Fruit fly (Drosophila melanogaster) whole organism, embryonic: Measurements from ENCODE around the gene CG5235.

ENCODE experiments used
- Aef1 ChIP-seq: fragments of 200-800 bp; sonication (Bioruptor generic); IDR thresholded peaks from 3 replicates; pipeline ENCODE4 v1.3.6; 2022; ENCODE audit warnings: missing biosample characterization, missing genetic modification characterization
- B-H1 ChIP-seq: fragments of 200-800 bp; sonication (Bioruptor generic); IDR thresholded peaks from 3 replicates; pipeline ENCODE4 v1.3.6; 2022; ENCODE audit warnings: missing biosample characterization, missing genetic modification characterization
- C15 ChIP-seq: fragments of 200-800 bp; sonication (Bioruptor generic); IDR thresholded peaks from 3 replicates; pipeline ENCODE4 v1.3.6; 2022; ENCODE audit warnings: missing biosample characterization, missing genetic modification characterization
- CG1024 ChIP-seq: fragments of 200-800 bp; sonication (Bioruptor generic); IDR thresholded peaks from 2 replicates; pipeline ENCODE4 v1.3.6; 2022; ENCODE audit warnings: missing biosample characterization, missing genetic modification characterization
- CG11085 ChIP-seq: fragments of 200-800 bp; sonication (Bioruptor generic); IDR thresholded peaks from 2 replicates; pipeline ENCODE4 v1.3.6; 2022; ENCODE audit warnings: missing biosample characterization, missing genetic modification characterization
- CG1233 ChIP-seq: fragments of 200-800 bp; sonication (Bioruptor generic); optimal IDR thresholded peaks from 4 replicates; lab custom pipeline; 2018; ENCODE audit warnings: missing biosample characterization, mild to moderate bottlenecking, missing genetic modification characterization
- CG12769 ChIP-seq: fragments of 200-800 bp; sonication (Bioruptor generic); optimal IDR thresholded peaks from 2 replicates; lab custom pipeline; 2019; ENCODE audit warnings: missing biosample characterization, mild to moderate bottlenecking, missing genetic modification characterization, moderate library complexity
- CG14441 ChIP-seq: fragments of 200-800 bp; sonication (Bioruptor generic); IDR thresholded peaks from 2 replicates; pipeline ENCODE4 v1.3.6; 2022; ENCODE audit warnings: missing biosample characterization, missing genetic modification characterization
- CG15269 ChIP-seq: fragments of 200-800 bp; sonication (Bioruptor generic); optimal IDR thresholded peaks from 2 replicates; lab custom pipeline; 2018; ENCODE audit warnings: missing biosample characterization, mild to moderate bottlenecking, missing genetic modification characterization, moderate library complexity
- CG15601 ChIP-seq: fragments of 200-800 bp; sonication (Bioruptor generic); optimal IDR thresholded peaks from 3 replicates; lab custom pipeline; 2019; ENCODE audit warnings: missing biosample characterization, mild to moderate bottlenecking, missing genetic modification characterization, moderate library complexity
- CG16779 ChIP-seq: fragments of 200-800 bp; sonication (Bioruptor generic); IDR thresholded peaks from 2 replicates; pipeline ENCODE4 v1.3.6; 2022; ENCODE audit warnings: missing biosample characterization, missing genetic modification characterization
- CG16863 ChIP-seq: fragments of 200-800 bp; sonication (Bioruptor generic); optimal IDR thresholded peaks from 3 replicates; lab custom pipeline; 2016; ENCODE audit warnings: missing biosample characterization, missing genetic modification characterization
- CG17385 ChIP-seq: fragments of 200-800 bp; sonication (Bioruptor generic); optimal IDR thresholded peaks from 3 replicates; lab custom pipeline; 2018; ENCODE audit warnings: missing biosample characterization, mild to moderate bottlenecking, missing genetic modification characterization
- CG18599 ChIP-seq: fragments of 200-800 bp; sonication (Bioruptor generic); optimal IDR thresholded peaks from 3 replicates; lab custom pipeline; 2017; ENCODE audit warnings: missing biosample characterization, missing genetic modification characterization, mild to moderate bottlenecking, moderate library complexity, missing genetic modification reagents
- CG32532 ChIP-seq: fragments of 200-800 bp; sonication (Bioruptor generic); IDR thresholded peaks from 2 replicates; pipeline ENCODE4 v1.3.6; 2022; ENCODE audit warnings: missing biosample characterization, missing genetic modification characterization
- CG34422 ChIP-seq: fragments of 200-800 bp; sonication (Bioruptor generic); IDR thresholded peaks from 3 replicates; pipeline ENCODE4 v1.3.6; 2022; ENCODE audit warnings: missing biosample characterization, missing genetic modification characterization
- CG3838 ChIP-seq: fragments of 200-800 bp; sonication (Bioruptor generic); optimal IDR thresholded peaks from 3 replicates; lab custom pipeline; 2016; ENCODE audit warnings: missing biosample characterization, missing genetic modification characterization
- CG43689 ChIP-seq: fragments of 200-800 bp; sonication (Bioruptor generic); IDR thresholded peaks from 2 replicates; pipeline ENCODE4 v1.3.6; 2022; ENCODE audit warnings: missing biosample characterization, missing genetic modification characterization
- CG7372 ChIP-seq: fragments of 200-800 bp; sonication (Bioruptor generic); IDR thresholded peaks from 2 replicates; pipeline ENCODE4 v1.3.6; 2022; ENCODE audit warnings: missing biosample characterization, missing genetic modification characterization
- CG9817 ChIP-seq: fragments of 200-800 bp; sonication (Bioruptor generic); optimal IDR thresholded peaks from 2 replicates; lab custom pipeline; 2018; ENCODE audit warnings: missing biosample characterization, mild to moderate bottlenecking, missing genetic modification characterization, moderate library complexity
- CoRest ChIP-seq: fragments of 200-800 bp; sonication (Bioruptor generic); optimal IDR thresholded peaks from 3 replicates; lab custom pipeline; 2018; ENCODE audit warnings: missing biosample characterization, mild to moderate bottlenecking, missing genetic modification characterization, moderate library complexity
- HLHmδ ChIP-seq: fragments of 200-800 bp; sonication (Bioruptor generic); optimal IDR thresholded peaks from 2 replicates; lab custom pipeline; 2018; ENCODE audit warnings: missing biosample characterization, mild to moderate bottlenecking, missing genetic modification characterization, moderate library complexity
- Hey ChIP-seq: fragments of 200-800 bp; sonication (Bioruptor generic); optimal IDR thresholded peaks from 3 replicates; lab custom pipeline; 2018; ENCODE audit warnings: missing biosample characterization, mild to moderate bottlenecking, missing genetic modification characterization
- Hr3 ChIP-seq: fragments of 200-800 bp; sonication (Bioruptor generic); optimal IDR thresholded peaks from 3 replicates; lab custom pipeline; 2016; ENCODE audit warnings: missing biosample characterization, missing genetic modification characterization
- NK7.1 ChIP-seq: fragments of 200-800 bp; sonication (Bioruptor generic); optimal IDR thresholded peaks from 3 replicates; lab custom pipeline; 2016; ENCODE audit warnings: missing biosample characterization, missing genetic modification characterization
- Nf-YA ChIP-seq: fragments of 200-800 bp; sonication (Bioruptor generic); IDR thresholded peaks from 2 replicates; pipeline ENCODE4 v1.3.6; 2022; ENCODE audit warnings: missing biosample characterization, missing genetic modification characterization
- Side ChIP-seq: fragments of 200-800 bp; sonication (Bioruptor generic); optimal IDR thresholded peaks from 2 replicates; lab custom pipeline; 2016; ENCODE audit warnings: missing biosample characterization, missing genetic modification characterization
- Sin3A ChIP-seq: fragments of >200 bp; optimal IDR thresholded peaks from 2 replicates; lab custom pipeline; 2018
- Sox102F ChIP-seq: fragments of 200-800 bp; sonication (Bioruptor generic); optimal IDR thresholded peaks from 2 replicates; lab custom pipeline; 2018; ENCODE audit warnings: missing biosample characterization, mild to moderate bottlenecking, missing genetic modification characterization, moderate library complexity
- Taf1 ChIP-seq: fragments of 200-800 bp; sonication (Bioruptor generic); IDR thresholded peaks from 2 replicates; pipeline ENCODE4 v1.3.6; 2022; ENCODE audit warnings: missing biosample characterization, missing genetic modification characterization
- abd-A ChIP-seq: fragments of 200-800 bp; sonication (Bioruptor generic); optimal IDR thresholded peaks from 3 replicates; lab custom pipeline; 2019; ENCODE audit warnings: missing biosample characterization, mild to moderate bottlenecking, missing genetic modification characterization, moderate library complexity
- ash1 ChIP-seq: fragments of 200-800 bp; sonication (Bioruptor generic); optimal IDR thresholded peaks from 2 replicates; lab custom pipeline; 2018; ENCODE audit warnings: missing biosample characterization, mild to moderate bottlenecking, missing genetic modification characterization
- bcd ChIP-seq: fragments of 200-800 bp; sonication (Bioruptor generic); optimal IDR thresholded peaks from 2 replicates; lab custom pipeline; 2017; ENCODE audit warnings: missing biosample characterization, mild to moderate bottlenecking, missing genetic modification characterization
- cad ChIP-seq: fragments of >200 bp; optimal IDR thresholded peaks from 2 replicates; lab custom pipeline; 2017; ENCODE audit warnings: missing biosample characterization, missing genetic modification characterization
- chinmo ChIP-seq: fragments of 200-800 bp; sonication (Bioruptor generic); IDR thresholded peaks from 4 replicates; pipeline ENCODE4 v1.3.6; 2022; ENCODE audit warnings: missing biosample characterization, missing genetic modification characterization; ENCODE audit not compliant: partially characterized antibody
- ci ChIP-seq: fragments of 200-800 bp; sonication (Bioruptor generic); IDR thresholded peaks from 3 replicates; pipeline ENCODE4 v1.3.6; 2022; ENCODE audit warnings: missing biosample characterization, missing genetic modification characterization
- corto ChIP-seq: fragments of 200-800 bp; sonication (Bioruptor generic); optimal IDR thresholded peaks from 2 replicates; lab custom pipeline; 2016; ENCODE audit warnings: missing biosample characterization, mild to moderate bottlenecking, missing genetic modification characterization, moderate library complexity
- da ChIP-seq: fragments of 200-800 bp; sonication (Bioruptor generic); optimal IDR thresholded peaks from 2 replicates; lab custom pipeline; 2016; ENCODE audit warnings: missing biosample characterization, missing genetic modification characterization
- dm ChIP-seq: fragments of 200-800 bp; sonication (Bioruptor generic); optimal IDR thresholded peaks from 3 replicates; lab custom pipeline; 2016; ENCODE audit warnings: missing biosample characterization, missing genetic modification characterization
- dpn ChIP-seq, 2 experiments: fragments of 200-800 bp; sonication (Bioruptor generic); optimal IDR thresholded peaks; 3 replicates each; lab custom pipeline; 2016; ENCODE audit warnings: missing biosample characterization in 2 of 2, missing genetic modification characterization in 2 of 2
- exex ChIP-seq: fragments of 200-800 bp; sonication (Bioruptor generic); optimal IDR thresholded peaks from 4 replicates; lab custom pipeline; 2018; ENCODE audit warnings: missing biosample characterization, mild to moderate bottlenecking, missing genetic modification characterization, moderate library complexity
- grau ChIP-seq: fragments of 200-800 bp; optimal IDR thresholded peaks from 3 replicates; lab custom pipeline; 2019; ENCODE audit warnings: missing biosample characterization, mild to moderate bottlenecking, missing genetic modification characterization, moderate library complexity
- inv ChIP-seq: fragments of 200-800 bp; sonication (Bioruptor generic); IDR thresholded peaks from 2 replicates; pipeline ENCODE4 v1.3.6; 2022; ENCODE audit warnings: missing biosample characterization, missing genetic modification characterization; ENCODE audit not compliant: partially characterized antibody
- oc ChIP-seq: fragments of 200-800 bp; sonication (Bioruptor generic); optimal IDR thresholded peaks from 2 replicates; lab custom pipeline; 2018; ENCODE audit warnings: missing biosample characterization, mild to moderate bottlenecking, missing genetic modification characterization, moderate library complexity
- pfk ChIP-seq: fragments of 200-800 bp; sonication (Bioruptor generic); optimal IDR thresholded peaks from 2 replicates; lab custom pipeline; 2018; ENCODE audit warnings: missing biosample characterization, mild to moderate bottlenecking, missing genetic modification characterization, moderate library complexity
- phol ChIP-seq: fragments of 200-800 bp; sonication (Bioruptor generic); optimal IDR thresholded peaks from 3 replicates; lab custom pipeline; 2018; ENCODE audit warnings: missing biosample characterization, mild to moderate bottlenecking, missing genetic modification characterization, moderate library complexity
- repo ChIP-seq: fragments of 200-800 bp; sonication (Bioruptor generic); optimal IDR thresholded peaks from 2 replicates; lab custom pipeline; 2016; ENCODE audit warnings: missing biosample characterization, missing genetic modification characterization
- sim ChIP-seq: fragments of 200-800 bp; sonication (Bioruptor generic); IDR thresholded peaks from 2 replicates; pipeline ENCODE4 v1.3.6; 2022; ENCODE audit warnings: missing biosample characterization, missing genetic modification characterization
- slp2 ChIP-seq: fragments of 200-800 bp; sonication (Bioruptor generic); optimal IDR thresholded peaks from 2 replicates; lab custom pipeline; 2016; ENCODE audit warnings: missing biosample characterization, missing genetic modification characterization
- sr ChIP-seq: fragments of 200-800 bp; sonication (Bioruptor generic); IDR thresholded peaks from 3 replicates; pipeline ENCODE4 v1.3.6; 2022; ENCODE audit warnings: missing biosample characterization, missing genetic modification characterization
- tx ChIP-seq: fragments of 200-800 bp; sonication (Bioruptor generic); optimal IDR thresholded peaks from 2 replicates; lab custom pipeline; 2016; ENCODE audit warnings: missing biosample characterization, missing genetic modification characterization

The CG5235 gene

dm6 chr3L:16037690-16038332 is 52.4 kb downstream of the CG5235 start (continued):
- TF ChIP-seq Taf1 (no peak), inv (no peak), CG1233 (GFP tag; lab: Kevin White, UChicago) (no peak), phol (no peak), da (GFP tag; lab: Kevin White, UChicago) (no peak), sim (GFP tag; lab: Robert Waterston, UW) (no peak), Side (GFP tag; lab: Kevin White, UChicago) (no peak), CG32532 (GFP tag; lab: Robert Waterston, UW) (0 out of 2 replicates have a peak, but pooled peaks have one; percentile 18), pfk (no peak), oc (tag; lab: Kevin White, UChicago) (no peak), CG9817 (tag; lab: Kevin White, UChicago) (no peak), CG34422 (GFP tag; lab: Robert Waterston, UW) (0 out of 3 replicates have a peak, but pooled peaks have one; percentile 30), repo (GFP tag; lab: Kevin White, UChicago) (no peak), CG3838 (GFP tag; lab: Kevin White, UChicago) (no peak), bcd (no peak), tx (GFP tag; lab: Kevin White, UChicago) (no peak), Hey (tag; lab: Kevin White, UChicago) (no peak), B-H1 (GFP tag; lab: Robert Waterston, UW) (no peak), NK7.1 (GFP tag; lab: Kevin White, UChicago) (no peak), exex (tag; lab: Kevin White, UChicago) (no peak), Sox102F (no peak), corto (GFP tag; lab: Kevin White, UChicago) (no peak), slp2 (GFP tag; lab: Kevin White, UChicago) (no peak), dm (GFP tag; lab: Kevin White, UChicago) (no peak), grau (no peak), Hr3 (GFP tag; lab: Kevin White, UChicago) (no peak), CG43689 (GFP tag; lab: Robert Waterston, UW) (no peak), CG16863 (no peak), CG18599 (GFP tag; lab: Kevin White, UChicago) (peak; percentile 9), ci (GFP tag; lab: Robert Waterston, UW) (peak; percentile 59; the same call in 1 of the 3 replicates), CG7372 (GFP tag; lab: Robert Waterston, UW) (no peak), Nf-YA (no peak), chinmo (0 out of 4 replicates have a peak, but pooled peaks have one; percentile 33), dpn (GFP tag; optimal IDR thresholded peaks at IDR 0.05; lab: Kevin White, UChicago) (no peak), CG1024 (no peak), CG12769 (tag; lab: Kevin White, UChicago) (no peak), ash1 (no peak), HLHmδ (GFP tag; lab: Kevin White, UChicago) (no peak), CG14441 (GFP tag; lab: Robert Waterston, UW) (peak; percentile 21; the same call in 1 of the 2 replicates), CG16779 (GFP tag; lab: Robert Waterston, UW) (no peak), CoRest (tag; lab: Kevin White, UChicago) (no peak), CG15269 (tag; lab: Kevin White, UChicago) (no peak), CG15601 (no peak), cad (no peak), Sin3A (lab: Kevin White, UChicago) (no peak), Aef1 (GFP tag; lab: Robert Waterston, UW) (no peak), CG11085 (no peak), CG17385 (GFP tag; lab: Kevin White, UChicago) (no peak), C15 (GFP tag; lab: Robert Waterston, UW) (no peak), sr (GFP tag; lab: Robert Waterston, UW) (no peak), abd-A (tag; lab: Kevin White, UChicago) (no peak)
